Worm (Caenorhabditis elegans): ENCODE results near the gene ZK328.6.

DNA sequence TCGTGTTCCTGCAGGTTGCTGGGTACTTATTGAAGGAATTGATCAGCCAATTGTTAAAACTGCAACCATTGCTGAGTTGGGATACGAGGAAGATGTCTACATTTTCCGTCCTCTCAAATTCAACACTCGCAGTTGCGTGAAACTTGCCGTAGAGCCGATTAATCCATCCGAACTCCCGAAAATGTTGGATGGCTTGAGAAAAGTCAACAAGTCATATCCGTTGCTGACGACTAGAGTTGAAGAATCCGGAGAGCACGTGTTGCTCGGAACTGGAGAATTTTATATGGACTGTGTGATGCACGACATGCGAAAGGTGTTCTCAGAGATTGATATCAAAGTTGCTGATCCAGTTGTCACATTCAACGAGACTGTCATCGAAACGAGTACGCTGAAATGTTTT is 19.1 kb downstream of the ZK328.6 start:
- TF ChIP-seq sma-3 (GFP tag; optimal IDR thresholded peaks at IDR 0.05) (no peak), nhr-237 (tag; optimal IDR thresholded peaks at IDR 0.05) (no peak), sma-9 (GFP tag; optimal IDR thresholded peaks at IDR 0.05) (no peak), sma-9 (tag; optimal IDR thresholded peaks at IDR 0.05) (no peak)

Data from whole organism, L2 larva.